Worm (Caenorhabditis elegans) whole organism, early embryonic: Measurements from ENCODE around the gene gcl-1.

Experiments
- F13C5.2 ChIP-seq: sonication (generic microtip); optimal IDR thresholded peaks from 2 replicates; lab custom pipeline; 2017; ENCODE audit warnings: mild to moderate bottlenecking, missing genetic modification characterization, inconsistent platforms, missing compliant biosample characterization
- aly-1 ChIP-seq: sonication (generic microtip); optimal IDR thresholded peaks from 2 replicates; lab custom pipeline; 2016; ENCODE audit warnings: missing genetic modification characterization, missing compliant biosample characterization
- ama-1 ChIP-seq: fragments of 150-350 bp; optimal IDR thresholded peaks from 2 replicates; lab custom pipeline; 2014
- ceh-13 ChIP-seq: fragments of 200-800 bp; sonication (Bioruptor generic); optimal IDR thresholded peaks from 2 replicates; lab custom pipeline; 2018; ENCODE audit warnings: mild to moderate bottlenecking, missing genetic modification characterization, missing compliant biosample characterization
- ceh-36 ChIP-seq: sonication (generic microtip); optimal IDR thresholded peaks from 2 replicates; lab custom pipeline; 2016; ENCODE audit warnings: missing genetic modification characterization, inconsistent platforms, missing compliant biosample characterization
- ets-7 ChIP-seq: sonication (generic microtip); optimal IDR thresholded peaks from 2 replicates; lab custom pipeline; 2016; ENCODE audit warnings: missing genotype, missing genetic modification characterization, missing compliant biosample characterization
- flt-1 ChIP-seq: fragments of 200-800 bp; sonication (Bioruptor generic); IDR thresholded peaks from 2 replicates; pipeline ENCODE4 v1.3.6; 2022; ENCODE audit warnings: missing genetic modification characterization, missing compliant biosample characterization
- hmbx-1 ChIP-seq: sonication (generic microtip); optimal IDR thresholded peaks from 2 replicates; lab custom pipeline; 2016; ENCODE audit warnings: mild to moderate bottlenecking, missing genetic modification characterization, missing compliant biosample characterization
- hnd-1 ChIP-seq: sonication (generic microtip); optimal IDR thresholded peaks from 2 replicates; lab custom pipeline; 2016; ENCODE audit warnings: missing genetic modification characterization, missing compliant biosample characterization
- pes-1 ChIP-seq: fragments of 200-800 bp; sonication (Bioruptor generic); IDR thresholded peaks from 2 replicates; pipeline ENCODE4 v1.3.6; 2022; ENCODE audit warnings: missing genetic modification reagents, missing genetic modification characterization, missing compliant biosample characterization
- scrt-1 ChIP-seq: fragments of 200-800 bp; sonication (Bioruptor generic); IDR thresholded peaks from 2 replicates; pipeline ENCODE4 v1.3.6; 2022; ENCODE audit warnings: missing genetic modification characterization, missing compliant biosample characterization
- sea-1 ChIP-seq: fragments of 200-800 bp; sonication (Bioruptor generic); conservative IDR thresholded peaks from 2 replicates; pipeline ENCODE4 v1.3.6; 2022; ENCODE audit warnings: missing genetic modification characterization, missing compliant biosample characterization
- tbx-11 ChIP-seq: fragments of 200-800 bp; sonication (Bioruptor generic); IDR thresholded peaks from 2 replicates; pipeline ENCODE4 v1.3.6; 2022; ENCODE audit warnings: missing genetic modification characterization, missing compliant biosample characterization
- tra-4 ChIP-seq: sonication (generic microtip); optimal IDR thresholded peaks from 2 replicates; lab custom pipeline; 2017; ENCODE audit warnings: missing genetic modification characterization, missing compliant biosample characterization

ce11 chrIV:13364869-13365268 lies 47.8 kb downstream of the gcl-1 start, which contains the start of gene srsx-25:
- TF ChIP-seq scrt-1 (GFP tag; lab: Robert Waterston, UW) (no peak), ceh-13 (GFP tag; lab: Kevin White, UChicago) (no peak), tra-4 (tag; lab: Kevin White, UChicago) (no peak), ama-1 (lab: Kevin White, UChicago) (no peak), ets-7 (no peak), flt-1 (GFP tag; lab: Robert Waterston, UW) (no peak), ceh-36 (tag; lab: Kevin White, UChicago) (no peak), pes-1 (no peak), tbx-11 (GFP tag; lab: Robert Waterston, UW) (no peak), aly-1 (tag; lab: Kevin White, UChicago) (no peak), F13C5.2 (tag; lab: Kevin White, UChicago) (no peak), sea-1 (GFP tag; lab: Robert Waterston, UW) (no peak), hnd-1 (no peak), hmbx-1 (tag; lab: Kevin White, UChicago) (no peak)
